Worm (Caenorhabditis elegans) whole organism, late embryonic: Measurements from ENCODE around the gene T13C5.9.

Experiments
- ceh-45 ChIP-seq: fragments of 200-800 bp; sonication (Bioruptor generic); IDR thresholded peaks from 2 replicates; pipeline ENCODE4 v1.3.6; 2022; ENCODE audit warnings: missing genetic modification reagents, missing genetic modification characterization, missing compliant biosample characterization
- ceh-6 ChIP-seq: fragments of 200-800 bp; sonication (Bioruptor generic); optimal IDR thresholded peaks from 2 replicates; lab custom pipeline; 2018; ENCODE audit warnings: mild to moderate bottlenecking, missing genetic modification characterization, missing compliant biosample characterization
- ets-4 ChIP-seq: sonication (generic microtip); optimal IDR thresholded peaks from 2 replicates; lab custom pipeline; 2016; ENCODE audit warnings: missing genetic modification characterization, missing compliant biosample characterization

DNA sequence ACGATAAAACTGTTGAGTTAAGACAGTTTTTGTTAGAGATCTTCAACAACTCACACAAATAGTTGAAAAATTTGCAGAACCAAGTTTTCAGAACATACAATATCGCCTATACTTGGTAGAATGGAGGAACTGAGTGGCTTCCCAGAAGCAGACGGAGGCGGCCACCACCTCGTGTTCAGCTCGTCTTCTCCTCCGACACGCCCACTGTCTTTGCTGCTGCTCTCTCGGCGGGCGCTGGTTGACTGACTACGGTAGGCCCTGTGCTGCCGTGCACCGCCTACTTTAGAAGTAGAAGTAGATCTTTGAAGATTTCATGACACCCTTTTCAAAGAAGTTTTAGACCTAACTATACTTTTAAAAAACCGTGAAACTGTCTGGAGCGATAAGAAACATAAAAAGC lies 28.0 kb upstream of the T13C5.9 start:
- TF ChIP-seq ceh-6 (no peak), ets-4 (tag; lab: Kevin White, UChicago) (no peak), ceh-45 (GFP tag; lab: Robert Waterston, UW) (no peak)
